Worm (Caenorhabditis elegans) whole organism, early embryonic: ENCODE results near the gene bli-5.

Source experiments
- aly-1 ChIP-seq: sonication (generic microtip); optimal IDR thresholded peaks from 2 replicates; lab custom pipeline; 2016; ENCODE audit warnings: missing genetic modification characterization, missing compliant biosample characterization
- ama-1 ChIP-seq: fragments of 150-350 bp; optimal IDR thresholded peaks from 2 replicates; lab custom pipeline; 2014
- ceh-13 ChIP-seq: fragments of 200-800 bp; sonication (Bioruptor generic); optimal IDR thresholded peaks from 2 replicates; lab custom pipeline; 2018; ENCODE audit warnings: mild to moderate bottlenecking, missing genetic modification characterization, missing compliant biosample characterization
- ceh-36 ChIP-seq: sonication (generic microtip); optimal IDR thresholded peaks from 2 replicates; lab custom pipeline; 2016; ENCODE audit warnings: missing genetic modification characterization, inconsistent platforms, missing compliant biosample characterization
- ets-7 ChIP-seq: sonication (generic microtip); optimal IDR thresholded peaks from 2 replicates; lab custom pipeline; 2016; ENCODE audit warnings: missing genotype, missing genetic modification characterization, missing compliant biosample characterization
- flt-1 ChIP-seq: fragments of 200-800 bp; sonication (Bioruptor generic); IDR thresholded peaks from 2 replicates; pipeline ENCODE4 v1.3.6; 2022; ENCODE audit warnings: missing genetic modification characterization, missing compliant biosample characterization
- hmbx-1 ChIP-seq: sonication (generic microtip); optimal IDR thresholded peaks from 2 replicates; lab custom pipeline; 2016; ENCODE audit warnings: mild to moderate bottlenecking, missing genetic modification characterization, missing compliant biosample characterization
- hmg-4 ChIP-seq: fragments of 200-800 bp; sonication (Bioruptor generic); optimal IDR thresholded peaks from 2 replicates; lab custom pipeline; 2018; ENCODE audit warnings: mild to moderate bottlenecking, missing genetic modification characterization, missing compliant biosample characterization
- hnd-1 ChIP-seq: sonication (generic microtip); optimal IDR thresholded peaks from 2 replicates; lab custom pipeline; 2016; ENCODE audit warnings: missing genetic modification characterization, missing compliant biosample characterization
- scrt-1 ChIP-seq: fragments of 200-800 bp; sonication (Bioruptor generic); IDR thresholded peaks from 2 replicates; pipeline ENCODE4 v1.3.6; 2022; ENCODE audit warnings: missing genetic modification characterization, missing compliant biosample characterization
- tbx-11 ChIP-seq: fragments of 200-800 bp; sonication (Bioruptor generic); IDR thresholded peaks from 2 replicates; pipeline ENCODE4 v1.3.6; 2022; ENCODE audit warnings: missing genetic modification characterization, missing compliant biosample characterization
- tbx-37 ChIP-seq: fragments of 200-800 bp; sonication (Bioruptor generic); conservative IDR thresholded peaks from 2 replicates; pipeline ENCODE4 v1.3.6; 2022; ENCODE audit warnings: missing genetic modification reagents, missing genetic modification characterization, missing compliant biosample characterization
- tra-4 ChIP-seq: sonication (generic microtip); optimal IDR thresholded peaks from 2 replicates; lab custom pipeline; 2017; ENCODE audit warnings: missing genetic modification characterization, missing compliant biosample characterization

ce11 chrIII:13430162-13430561 lies 594 bp upstream of the bli-5 start, which contains the start of gene trf-1:
- TF ChIP-seq tra-4 (tag; lab: Kevin White, UChicago) (no peak), flt-1 (GFP tag; lab: Robert Waterston, UW) (no peak), ceh-36 (tag; lab: Kevin White, UChicago) (no peak), ceh-13 (GFP tag; lab: Kevin White, UChicago) (no peak), hmbx-1 (tag; lab: Kevin White, UChicago) (no peak), ets-7 (tag; lab: Kevin White, UChicago) (no peak), aly-1 (no peak), ama-1 (lab: Kevin White, UChicago) (no peak), hmg-4 (GFP tag; lab: Kevin White, UChicago) (no peak), scrt-1 (no peak), tbx-37 (GFP tag; lab: Robert Waterston, UW) (no peak), tbx-11 (GFP tag; lab: Robert Waterston, UW) (no peak), hnd-1 (tag; lab: Kevin White, UChicago) (no peak)
